Fruit fly (Drosophila melanogaster): Measurements from ENCODE around the gene CG9386.

CG9386 gene

dm6 chr3R:9533181-9534124 lies 21.8 kb downstream of the CG9386 start (continued):
- TF ChIP-seq CG4360 (GFP tag; IDR thresholded peaks at IDR 0.05): 0 out of 2 replicates have a peak, but pooled peaks have one; percentile 41
- peak; percentile 40; the same call in 1 of the 2 replicates for TF ChIP-seq bowl (GFP tag; IDR thresholded peaks at IDR 0.05)
- TF ChIP-seq al (GFP tag; IDR thresholded peaks at IDR 0.05): peak; percentile 86
- peak; percentile 93 for TF ChIP-seq slp2 (GFP tag; optimal IDR thresholded peaks at IDR 0.05)
- TF ChIP-seq az2 (GFP tag; optimal IDR thresholded peaks at IDR 0.05): peak; percentile 95
- peak; percentile 92 for TF ChIP-seq jing (GFP tag; optimal IDR thresholded peaks at IDR 0.05)
- peak; percentile 40; the same call in 1 of the 2 replicates for TF ChIP-seq CG5953 (GFP tag; IDR thresholded peaks at IDR 0.05)
- TF ChIP-seq vvl (GFP tag; IDR thresholded peaks at IDR 0.05): peak; percentile 88
- peak; percentile 93 for TF ChIP-seq CG12155 (GFP tag; optimal IDR thresholded peaks at IDR 0.05)
- no peak for TF ChIP-seq sna (GFP tag; IDR thresholded peaks at IDR 0.05; ENCODE audit: partially characterized antibody)
- TF ChIP-seq CG18764 (GFP tag; optimal IDR thresholded peaks at IDR 0.05): peak; percentile 93
- TF ChIP-seq Dip3 (GFP tag; optimal IDR thresholded peaks at IDR 0.05): peak; percentile 93
- TF ChIP-seq BEAF-32 (GFP tag; optimal IDR thresholded peaks at IDR 0.05): peak; percentile 11
- peak; percentile 96 for TF ChIP-seq lilli (GFP tag; optimal IDR thresholded peaks at IDR 0.05)
- TF ChIP-seq CG17829 (tag; optimal IDR thresholded peaks at IDR 0.05): peak; percentile 96
- peak; percentile 94 for TF ChIP-seq fd3F (GFP tag; optimal IDR thresholded peaks at IDR 0.05)
- peak; percentile 89 for TF ChIP-seq CG6254 (GFP tag; optimal IDR thresholded peaks at IDR 0.05)
- peak; percentile 62 for TF ChIP-seq oc (tag; optimal IDR thresholded peaks at IDR 0.05)
- TF ChIP-seq CG10366 (GFP tag; IDR thresholded peaks at IDR 0.05): peak; percentile 80
- TF ChIP-seq Mrtf (GFP tag; IDR thresholded peaks at IDR 0.05): peak; percentile 83; the same call in 2 of the 3 replicates
- peak; percentile 85 for TF ChIP-seq Taf1 (GFP tag; IDR thresholded peaks at IDR 0.05)
- peak; percentile 83 for TF ChIP-seq NC2β (GFP tag; optimal IDR thresholded peaks at IDR 0.05)
- TF ChIP-seq Atf6 (GFP tag; IDR thresholded peaks at IDR 0.05): peak; percentile 93
- peak; percentile 97 for TF ChIP-seq CG7839 (tag; optimal IDR thresholded peaks at IDR 0.05)
- peak; percentile 53 for TF ChIP-seq yki (optimal IDR thresholded peaks at IDR 0.05)
- TF ChIP-seq Vsx1 (GFP tag; optimal IDR thresholded peaks at IDR 0.05): peak; percentile 93
- peak; percentile 82; the same call in 1 of the 2 replicates for TF ChIP-seq ro (GFP tag; IDR thresholded peaks at IDR 0.05)
- TF ChIP-seq CG15601 (tag; optimal IDR thresholded peaks at IDR 0.05): peak; percentile 86
- TF ChIP-seq lola (GFP tag; optimal IDR thresholded peaks at IDR 0.05): peak in 1 of 3 experiments; percentile 95
- TF ChIP-seq CG2202 (tag; optimal IDR thresholded peaks at IDR 0.05): peak; percentile 85
- peak; percentile 85 for TF ChIP-seq CG7357 (GFP tag; IDR thresholded peaks at IDR 0.05)
- 0 out of 3 replicates have a peak, but pooled peaks have one; percentile 28 for TF ChIP-seq vnd (GFP tag; IDR thresholded peaks at IDR 0.05; ENCODE audit: partially characterized antibody)
- TF ChIP-seq Fer2 (tag; optimal IDR thresholded peaks at IDR 0.05): peak; percentile 85
- TF ChIP-seq unpg (GFP tag; optimal IDR thresholded peaks at IDR 0.05): peak; percentile 91
- TF ChIP-seq amos (GFP tag; IDR thresholded peaks at IDR 0.05; ENCODE audit: partially characterized antibody): no peak
- peak; percentile 83 for TF ChIP-seq sisA (GFP tag; IDR thresholded peaks at IDR 0.05)
- peak; percentile 99 for TF ChIP-seq CG2678 (tag; optimal IDR thresholded peaks at IDR 0.05)
- peak; percentile 87 for TF ChIP-seq CG13123 (GFP tag; optimal IDR thresholded peaks at IDR 0.05)
- TF ChIP-seq Xrp1 (GFP tag; IDR thresholded peaks at IDR 0.05): peak; percentile 85
- TF ChIP-seq CG1024 (GFP tag; IDR thresholded peaks at IDR 0.05): peak; percentile 50; the same call in 1 of the 2 replicates
- peak; percentile 33; the same call in 1 of the 2 replicates for TF ChIP-seq CG17612 (GFP tag; IDR thresholded peaks at IDR 0.05)
- TF ChIP-seq CG1792 (GFP tag; optimal IDR thresholded peaks at IDR 0.05): peak; percentile 86
- TF ChIP-seq sim (GFP tag; IDR thresholded peaks at IDR 0.05): 0 out of 2 replicates have a peak, but pooled peaks have one; percentile 14
- TF ChIP-seq emc (GFP tag; optimal IDR thresholded peaks at IDR 0.05): peak; percentile 87
- peak; percentile 96 for TF ChIP-seq phol (tag; optimal IDR thresholded peaks at IDR 0.05)
- peak; percentile 89 for TF ChIP-seq CG3407 (GFP tag; optimal IDR thresholded peaks at IDR 0.05)
- peak; percentile 97 for TF ChIP-seq Hand (GFP tag; optimal IDR thresholded peaks at IDR 0.05)
- peak; percentile 69 for TF ChIP-seq H2.0 (GFP tag; IDR thresholded peaks at IDR 0.05)

All from whole organism, embryonic.